Worm (Caenorhabditis elegans) whole organism, late embryonic: ENCODE results near the gene F35H10.5.

Experiments used
- C38D4.7 ChIP-seq: fragments of 200-800 bp; sonication (Bioruptor generic); optimal IDR thresholded peaks from 2 replicates; lab custom pipeline; 2018; ENCODE audit warnings: mild to moderate bottlenecking, missing genetic modification characterization, moderate library complexity, missing compliant biosample characterization
- F13H6.1 ChIP-seq: sonication (generic microtip); optimal IDR thresholded peaks from 2 replicates; lab custom pipeline; 2016; ENCODE audit warnings: missing genetic modification characterization, missing compliant biosample characterization
- Y22D7AL.16 ChIP-seq: sonication (generic microtip); optimal IDR thresholded peaks from 2 replicates; lab custom pipeline; 2016; ENCODE audit warnings: missing genetic modification characterization, missing compliant biosample characterization
- ceh-14 ChIP-seq: sonication (generic microtip); optimal IDR thresholded peaks from 2 replicates; lab custom pipeline; 2016; ENCODE audit warnings: missing genotype, missing genetic modification characterization, missing compliant biosample characterization
- ceh-30 ChIP-seq: fragments of 150-350 bp; optimal IDR thresholded peaks from 2 replicates; lab custom pipeline; 2014; ENCODE audit warnings: missing biosample characterization, missing genetic modification characterization
- ceh-31 ChIP-seq: sonication (generic microtip); optimal IDR thresholded peaks from 2 replicates; lab custom pipeline; 2016; ENCODE audit warnings: missing genetic modification characterization, missing compliant biosample characterization
- ceh-34 ChIP-seq: sonication (generic microtip); optimal IDR thresholded peaks from 2 replicates; lab custom pipeline; 2016; ENCODE audit warnings: mild to moderate bottlenecking, missing genetic modification characterization, missing compliant biosample characterization
- ceh-45 ChIP-seq: fragments of 200-800 bp; sonication (Bioruptor generic); IDR thresholded peaks from 2 replicates; pipeline ENCODE4 v1.3.6; 2022; ENCODE audit warnings: missing genetic modification reagents, missing genetic modification characterization, missing compliant biosample characterization
- ceh-48 ChIP-seq: sonication (generic microtip); optimal IDR thresholded peaks from 2 replicates; lab custom pipeline; 2016; ENCODE audit warnings: missing genetic modification characterization, inconsistent platforms, missing compliant biosample characterization
- ceh-6 ChIP-seq: fragments of 200-800 bp; sonication (Bioruptor generic); optimal IDR thresholded peaks from 2 replicates; lab custom pipeline; 2018; ENCODE audit warnings: mild to moderate bottlenecking, missing genetic modification characterization, missing compliant biosample characterization
- dmd-4 ChIP-seq: sonication (generic microtip); optimal IDR thresholded peaks from 2 replicates; lab custom pipeline; 2016; ENCODE audit warnings: borderline replicate concordance, missing genetic modification characterization, missing compliant biosample characterization
- dve-1 ChIP-seq: sonication (generic microtip); optimal IDR thresholded peaks from 2 replicates; lab custom pipeline; 2017; ENCODE audit warnings: antibody characterized with exemption, mild to moderate bottlenecking, missing genetic modification characterization, missing compliant biosample characterization
- elt-2 ChIP-seq: sonication (generic microtip); optimal IDR thresholded peaks from 2 replicates; lab custom pipeline; 2016; ENCODE audit warnings: missing genetic modification reagents, missing genetic modification characterization, missing compliant biosample characterization
- fax-1 ChIP-seq: sonication (generic microtip); optimal IDR thresholded peaks from 2 replicates; lab custom pipeline; 2016; ENCODE audit warnings: missing genotype, missing genetic modification characterization, missing compliant biosample characterization
- fkh-6 ChIP-seq: sonication (generic microtip); optimal IDR thresholded peaks from 2 replicates; lab custom pipeline; 2016; ENCODE audit warnings: missing genetic modification characterization, missing compliant biosample characterization
- gmeb-2 ChIP-seq: sonication (generic microtip); optimal IDR thresholded peaks from 2 replicates; lab custom pipeline; 2016; ENCODE audit warnings: missing genetic modification characterization, inconsistent platforms, missing compliant biosample characterization
- hlh-15 ChIP-seq: sonication (generic microtip); optimal IDR thresholded peaks from 2 replicates; lab custom pipeline; 2016; ENCODE audit warnings: missing genetic modification characterization, missing compliant biosample characterization
- hlh-30 ChIP-seq: sonication (generic microtip); optimal IDR thresholded peaks from 2 replicates; lab custom pipeline; 2017; ENCODE audit warnings: antibody characterized with exemption, missing genetic modification characterization, missing compliant biosample characterization; ENCODE audit not compliant: insufficient read depth
- lin-11 ChIP-seq: fragments of 200-800 bp; sonication (Bioruptor generic); optimal IDR thresholded peaks from 2 replicates; lab custom pipeline; 2018; ENCODE audit warnings: mild to moderate bottlenecking, missing genetic modification characterization, missing compliant biosample characterization
- nfya-1 ChIP-seq: sonication (generic microtip); optimal IDR thresholded peaks from 2 replicates; lab custom pipeline; 2017; ENCODE audit warnings: missing genetic modification characterization, mild to moderate bottlenecking, missing compliant biosample characterization, antibody characterized with exemption, moderate library complexity
- odd-2 ChIP-seq: sonication (generic microtip); optimal IDR thresholded peaks from 2 replicates; lab custom pipeline; 2017; ENCODE audit warnings: antibody characterized with exemption, mild to moderate bottlenecking, missing genetic modification characterization, missing compliant biosample characterization
- pag-3 ChIP-seq: sonication (generic microtip); optimal IDR thresholded peaks from 2 replicates; lab custom pipeline; 2016; ENCODE audit warnings: missing compliant biosample characterization, missing genetic modification characterization, borderline replicate concordance
- pat-9 ChIP-seq: fragments of 200-800 bp; sonication (Bioruptor generic); optimal IDR thresholded peaks from 2 replicates; lab custom pipeline; 2018; ENCODE audit warnings: mild to moderate bottlenecking, missing genetic modification characterization, moderate library complexity, missing compliant biosample characterization
- pha-2 ChIP-seq: sonication (generic microtip); optimal IDR thresholded peaks from 2 replicates; lab custom pipeline; 2017; ENCODE audit warnings: mild to moderate bottlenecking, missing genetic modification characterization, missing compliant biosample characterization
- pros-1 ChIP-seq: fragments of 150-350 bp; optimal IDR thresholded peaks from 2 replicates; lab custom pipeline; 2014; ENCODE audit warnings: missing biosample characterization, missing genetic modification reagents, missing genetic modification characterization
- ref-2 ChIP-seq: sonication (generic microtip); optimal IDR thresholded peaks from 2 replicates; lab custom pipeline; 2016; ENCODE audit warnings: missing genetic modification characterization, missing compliant biosample characterization
- rnt-1 ChIP-seq: sonication (generic microtip); optimal IDR thresholded peaks from 2 replicates; lab custom pipeline; 2016; ENCODE audit warnings: missing genetic modification characterization, missing compliant biosample characterization
- sdc-2 ChIP-seq: sonication (generic microtip); optimal IDR thresholded peaks from 2 replicates; lab custom pipeline; 2016; ENCODE audit warnings: missing genotype, missing genetic modification characterization, missing compliant biosample characterization
- sox-4 ChIP-seq: sonication (generic microtip); optimal IDR thresholded peaks from 2 replicates; lab custom pipeline; 2017; ENCODE audit warnings: mild to moderate bottlenecking, missing genetic modification characterization, inconsistent platforms, missing compliant biosample characterization
- syd-9 ChIP-seq: sonication (generic microtip); optimal IDR thresholded peaks from 2 replicates; lab custom pipeline; 2016; ENCODE audit warnings: mild to moderate bottlenecking, missing genetic modification characterization, moderate library complexity, missing compliant biosample characterization
- tbx-2 ChIP-seq: sonication (generic microtip); optimal IDR thresholded peaks from 2 replicates; lab custom pipeline; 2016; ENCODE audit warnings: missing genetic modification characterization, missing compliant biosample characterization
- tbx-7 ChIP-seq: sonication (generic microtip); optimal IDR thresholded peaks from 2 replicates; lab custom pipeline; 2016; ENCODE audit warnings: missing genotype, missing genetic modification characterization, missing compliant biosample characterization
- unc-42 ChIP-seq: sonication (generic microtip); optimal IDR thresholded peaks from 2 replicates; lab custom pipeline; 2016; ENCODE audit warnings: missing genotype, missing genetic modification characterization, missing compliant biosample characterization
- zip-5 ChIP-seq: sonication (generic microtip); optimal IDR thresholded peaks from 2 replicates; lab custom pipeline; 2016; ENCODE audit warnings: missing genetic modification characterization, missing compliant biosample characterization
- ztf-16 ChIP-seq: sonication (generic microtip); optimal IDR thresholded peaks from 2 replicates; lab custom pipeline; 2017; ENCODE audit warnings: missing genetic modification characterization, missing compliant biosample characterization

Gene F35H10.5

ce11 chrIV:8287287-8287686, 13.3 kb upstream of the F35H10.5 start:
- no peak for TF ChIP-seq tbx-7 (tag; lab: Kevin White, UChicago)
- TF ChIP-seq ceh-6 (GFP tag; lab: Kevin White, UChicago), result no peak
- no peak for TF ChIP-seq Y22D7AL.16 (tag; lab: Kevin White, UChicago)
- TF ChIP-seq pha-2, result no peak
- TF ChIP-seq ceh-31 (tag; lab: Kevin White, UChicago), result no peak
- no peak for TF ChIP-seq pros-1 (tag; lab: Kevin White, UChicago)
- no peak for TF ChIP-seq zip-5
- TF ChIP-seq ceh-30 (tag; lab: Kevin White, UChicago), result no peak
- TF ChIP-seq sdc-2 (tag; lab: Kevin White, UChicago), result no peak
- TF ChIP-seq fkh-6, result no peak
- TF ChIP-seq ztf-16 (tag; lab: Kevin White, UChicago), result no peak
- TF ChIP-seq rnt-1 (tag; lab: Kevin White, UChicago), result no peak
- no peak for TF ChIP-seq ceh-14 (tag; lab: Kevin White, UChicago)
- no peak for TF ChIP-seq gmeb-2
- no peak for TF ChIP-seq pat-9 (tag; lab: Kevin White, UChicago)
- TF ChIP-seq hlh-15 (tag; lab: Kevin White, UChicago), result no peak
- TF ChIP-seq ceh-45 (GFP tag; lab: Robert Waterston, UW), result no peak
- TF ChIP-seq hlh-30 (tag; lab: Kevin White, UChicago), result no peak

ce11 chrIV:8289105-8289504, 11.5 kb upstream of the F35H10.5 start:
- no peak for TF ChIP-seq fax-1
- TF ChIP-seq odd-2, result no peak
- no peak for TF ChIP-seq ref-2 (tag; lab: Kevin White, UChicago)
- TF ChIP-seq pag-3 (tag; lab: Kevin White, UChicago), result no peak
- no peak for TF ChIP-seq ceh-48
- no peak for TF ChIP-seq sox-4 (tag; lab: Kevin White, UChicago)

- TF ChIP-seq ref-2 (tag; lab: Kevin White, UChicago), result no peak
- no peak for TF ChIP-seq pros-1 (tag; lab: Kevin White, UChicago)
- no peak for TF ChIP-seq unc-42 (tag; lab: Kevin White, UChicago)
- no peak for TF ChIP-seq dmd-4 (tag; lab: Kevin White, UChicago)
- no peak for TF ChIP-seq sox-4 (tag; lab: Kevin White, UChicago)
- TF ChIP-seq elt-2 (tag; lab: Kevin White, UChicago), result no peak
- no peak for TF ChIP-seq pat-9 (tag; lab: Kevin White, UChicago)
- no peak for TF ChIP-seq ceh-34
- TF ChIP-seq ceh-45 (GFP tag; lab: Robert Waterston, UW), result no peak
- no peak for TF ChIP-seq lin-11 (tag; lab: Kevin White, UChicago)
- no peak for TF ChIP-seq zip-5
- no peak for TF ChIP-seq sdc-2 (tag; lab: Kevin White, UChicago)
- TF ChIP-seq C38D4.7, result no peak
- TF ChIP-seq tbx-2, result no peak
- no peak for TF ChIP-seq F13H6.1 (tag; lab: Kevin White, UChicago)
These were observed 11.2 kb upstream of the F35H10.5 start, which contains the start of gene nucl-1 for ce11 chrIV:8289505-8289579. TSS of gene nucl-1 (minus strand) at chrIV:8289530.

- peak; percentile 41 for TF ChIP-seq elt-2 (tag; lab: Kevin White, UChicago)
- TF ChIP-seq syd-9 (tag; lab: Kevin White, UChicago), result no peak
- peak; percentile 63 for TF ChIP-seq unc-42 (tag; lab: Kevin White, UChicago)
- no peak for TF ChIP-seq sdc-2 (tag; lab: Kevin White, UChicago)
- TF ChIP-seq dve-1 (tag; lab: Kevin White, UChicago), result peak; percentile 16
- no peak for TF ChIP-seq fkh-6
- TF ChIP-seq ceh-48, result peak; percentile 61
- TF ChIP-seq ceh-31 (tag; lab: Kevin White, UChicago), result peak; percentile 50
- TF ChIP-seq nfya-1 (tag; lab: Kevin White, UChicago), result peak; percentile 19
These were observed 10.8 kb upstream of the F35H10.5 start, which contains the start of gene daf-31 for ce11 chrIV:8289580-8290323. TSS of gene daf-31 (plus strand) at chrIV:8290273.
